Fruit fly (Drosophila melanogaster) S2 (cell line): Measurements from ENCODE around the gene CG33773.

Experiments used
- CG8478 ChIP-seq: fragments of >200 bp; optimal IDR thresholded peaks from 2 replicates; lab custom pipeline; 2018
- CTCF ChIP-seq, 2 experiments: fragments of >200 bp; optimal IDR thresholded peaks; 2 replicates each; lab custom pipeline; 2018

Gene CG33773

DNA sequence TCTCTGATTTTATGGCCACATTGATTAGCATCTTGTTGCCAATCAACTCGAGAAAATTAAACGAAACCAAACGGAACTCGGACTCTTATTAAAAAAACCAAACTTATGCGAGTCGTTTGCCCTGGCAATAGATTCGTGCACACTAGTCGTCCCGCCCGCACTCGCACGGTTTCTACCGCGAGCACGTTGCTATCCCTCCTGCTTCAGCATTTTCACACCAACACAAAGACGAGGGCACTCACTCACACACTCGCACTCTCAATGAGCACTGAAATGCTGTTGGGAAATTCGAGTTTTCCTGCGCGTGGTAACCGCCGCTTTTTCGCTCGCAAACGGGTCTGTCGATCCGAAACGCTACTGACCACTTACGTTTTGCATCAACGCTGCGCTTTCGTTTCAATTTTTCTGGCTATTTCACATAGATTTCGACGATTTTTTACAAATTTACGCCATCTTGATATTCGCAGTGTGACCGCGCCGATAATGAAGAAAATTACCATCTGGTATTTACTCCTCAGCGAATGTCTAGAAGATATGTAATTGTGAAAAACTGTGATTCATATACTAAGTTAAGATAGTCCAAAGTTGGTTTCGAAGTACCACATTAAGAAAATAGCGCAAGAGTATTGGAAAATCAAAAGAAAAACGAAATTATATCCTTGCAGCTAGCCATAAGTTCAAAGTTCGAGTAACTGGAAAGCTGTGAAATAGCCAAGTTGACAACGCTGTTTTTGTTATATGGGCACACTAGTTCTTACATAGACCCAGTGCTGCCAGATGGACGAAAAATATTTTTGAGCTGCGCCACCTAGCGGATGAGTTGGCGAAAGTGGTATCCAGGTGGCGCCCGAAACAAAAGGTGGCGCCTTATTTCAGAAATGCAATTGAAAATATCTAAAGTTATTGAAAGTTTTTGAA lies 25.8 kb downstream of the CG33773 start, which contains the start of gene dco:
Gene dco (minus strand): TSS at position 503 of the 918 bp plus-strand sequence.
- TF ChIP-seq CTCF (optimal IDR thresholded peaks at IDR 0.05; lab: Kevin White, UChicago), result peak; percentile 97 to 99
- no peak for TF ChIP-seq CG8478 (lab: Kevin White, UChicago)

DNA sequence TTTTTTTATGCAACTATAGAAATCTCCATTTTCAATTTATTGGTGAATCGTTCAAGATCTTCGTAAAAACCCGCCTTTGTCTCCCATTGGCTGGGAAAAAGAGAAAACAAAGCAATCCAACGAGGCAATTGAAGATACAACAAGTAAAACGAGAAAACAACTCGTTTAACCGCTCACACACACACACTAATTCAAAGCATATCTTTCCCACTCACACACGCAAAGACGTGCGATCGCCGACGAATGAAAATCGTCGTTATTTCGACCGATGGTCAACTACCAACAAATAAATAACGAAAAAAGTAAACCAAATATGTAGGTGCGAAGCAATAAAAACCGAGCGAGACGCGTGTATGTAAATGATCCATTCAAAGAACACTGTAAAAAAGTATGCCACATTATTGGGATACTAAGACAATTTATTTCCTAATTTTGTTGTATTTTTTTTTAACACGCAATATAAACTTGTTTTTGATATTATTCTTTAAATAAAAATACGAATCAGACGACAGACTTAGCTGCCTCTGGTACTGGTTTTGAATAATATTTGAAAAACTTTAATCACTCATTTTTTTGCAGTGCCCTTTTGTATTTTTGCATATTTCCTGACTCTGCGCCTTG lies 27.3 kb downstream of the CG33773 start:
- TF ChIP-seq CTCF (optimal IDR thresholded peaks at IDR 0.05; lab: Kevin White, UChicago), result no peak
- TF ChIP-seq CG8478 (lab: Kevin White, UChicago), result no peak

DNA sequence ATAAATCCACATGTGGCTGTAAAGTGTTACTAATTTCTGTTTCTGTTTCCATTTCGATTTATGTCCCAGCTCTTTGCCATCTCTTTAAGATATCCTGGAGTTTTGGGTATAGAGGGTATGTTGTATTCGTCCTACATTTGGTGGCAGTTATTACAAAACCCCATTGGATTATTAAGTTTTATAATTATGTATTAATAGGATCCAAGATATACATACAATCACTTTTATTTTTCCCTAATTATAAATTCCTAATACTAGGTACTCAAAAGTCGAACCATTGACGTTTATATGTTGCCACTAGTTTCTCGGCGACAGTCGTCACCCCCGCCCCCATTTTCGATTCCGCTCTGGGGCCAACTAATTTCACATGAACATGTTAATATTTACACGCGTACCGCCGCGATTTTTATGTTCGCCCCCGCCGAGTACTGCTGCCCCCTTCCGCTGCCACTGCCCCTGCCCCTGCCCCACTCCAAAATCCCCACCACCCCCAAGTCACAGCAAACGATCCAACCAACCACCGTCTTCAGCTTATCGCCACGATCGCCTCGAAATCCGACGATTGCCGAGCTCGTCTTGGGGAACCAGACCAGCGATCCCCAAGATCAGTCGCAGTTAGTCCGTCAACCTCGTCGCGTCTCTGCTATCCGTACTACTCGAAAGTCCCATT lies 29.6 kb downstream of the CG33773 start, which contains the start of gene Sox100B:
Gene Sox100B (plus strand): TSS at position 601 of the 670 bp plus-strand sequence.
- TF ChIP-seq CG8478 (lab: Kevin White, UChicago), result no peak
- no peak for TF ChIP-seq CTCF (optimal IDR thresholded peaks at IDR 0.05; lab: Kevin White, UChicago)

DNA sequence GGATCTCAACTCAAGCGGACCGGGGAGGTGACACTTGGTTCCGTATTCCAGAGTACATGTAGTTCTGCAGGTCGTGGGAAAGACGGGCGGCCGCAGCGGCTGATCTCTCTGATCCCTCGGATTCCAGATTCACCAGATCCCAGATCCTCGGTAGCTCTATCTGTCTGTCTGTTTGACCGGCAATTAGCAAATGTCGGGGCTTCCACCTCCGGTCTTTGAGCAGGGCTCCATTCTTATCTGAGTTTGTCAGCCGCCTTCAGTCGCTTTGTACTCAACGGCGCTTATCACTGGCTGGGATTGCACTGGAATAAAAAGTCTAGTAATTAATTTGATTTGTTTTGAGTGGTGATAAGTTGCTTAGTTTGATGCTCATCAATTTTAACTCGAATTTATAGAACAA lies 31.2 kb downstream of the CG33773 start:
- TF ChIP-seq CTCF (optimal IDR thresholded peaks at IDR 0.05; lab: Kevin White, UChicago) (no peak), CG8478 (lab: Kevin White, UChicago) (no peak)

DNA sequence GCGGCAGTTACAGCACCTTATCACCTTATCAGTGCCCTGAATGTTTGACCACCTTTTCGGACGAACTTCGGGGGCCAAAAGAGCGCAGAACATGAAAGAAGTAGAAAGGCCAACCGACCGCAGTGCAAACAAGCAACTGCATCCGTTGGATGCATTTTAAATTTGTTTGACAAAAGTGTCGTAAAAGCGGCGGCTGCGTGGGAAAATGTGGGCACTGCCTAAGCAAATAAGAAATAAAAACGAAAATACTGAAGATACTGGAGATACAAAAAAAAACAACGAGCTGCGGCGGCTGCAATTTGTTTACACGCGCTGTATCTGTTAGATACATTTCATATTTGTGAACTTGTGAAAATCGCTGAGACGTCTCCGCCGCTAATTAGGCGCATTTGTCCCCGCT lies 35.6 kb downstream of the CG33773 start:
- no peak for TF ChIP-seq CG8478 (lab: Kevin White, UChicago)
- no peak for TF ChIP-seq CTCF (optimal IDR thresholded peaks at IDR 0.05; lab: Kevin White, UChicago)
